Fruit fly (Drosophila melanogaster): ENCODE data around the gene hth.
A peak's percentile ranks its signal among the peaks of the same experiment; 100 is the strongest.

Gene hth

DNA sequence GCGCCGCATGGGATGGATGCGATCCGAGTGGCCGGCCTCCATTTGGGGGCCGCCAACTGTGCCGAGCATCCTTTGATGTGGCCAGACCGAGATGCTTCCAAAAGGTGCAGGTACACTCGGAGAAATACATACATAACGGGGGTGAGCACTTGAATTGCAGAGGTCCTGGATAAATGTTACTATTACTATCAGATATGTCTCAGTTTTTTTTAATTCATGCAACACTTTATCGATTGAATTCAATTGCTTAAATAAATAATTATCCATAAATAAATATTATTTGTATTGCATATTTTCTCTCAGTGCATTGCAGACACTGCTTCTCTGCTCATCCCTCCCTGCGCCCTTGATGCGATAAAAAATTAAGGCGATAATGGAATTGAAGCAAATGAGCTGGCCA is 21.7 kb upstream of the hth start (continued):
- TF ChIP-seq Rfx (GFP tag; IDR thresholded peaks at IDR 0.05) (no peak), NC2α (GFP tag; optimal IDR thresholded peaks at IDR 0.05) (no peak), CG31388 (GFP tag; optimal IDR thresholded peaks at IDR 0.05) (no peak), CG4617 (GFP tag; optimal IDR thresholded peaks at IDR 0.05; ENCODE audit: borderline replicate concordance) (no peak), Pdp1 (GFP tag; optimal IDR thresholded peaks at IDR 0.05) (no peak), GATAe (GFP tag; conservative IDR thresholded peaks at IDR 0.05) (no peak), croc (GFP tag; conservative IDR thresholded peaks at IDR 0.05) (no peak), CG11696 (GFP tag; IDR thresholded peaks at IDR 0.05) (no peak), CG12391 (tag; optimal IDR thresholded peaks at IDR 0.05) (peak; percentile 5), lov (optimal IDR thresholded peaks at IDR 0.05) (no peak), lov (GFP tag; IDR thresholded peaks at IDR 0.05) (no peak), cas (GFP tag; IDR thresholded peaks at IDR 0.05) (no peak), HLH4C (GFP tag; IDR thresholded peaks at IDR 0.05; ENCODE audit: partially characterized antibody) (no peak), zfh1 (GFP tag; IDR thresholded peaks at IDR 0.05) (no peak), twi (tag; optimal IDR thresholded peaks at IDR 0.05) (no peak), CG17912 (GFP tag; optimal IDR thresholded peaks at IDR 0.05) (no peak), CG30431 (GFP tag; optimal IDR thresholded peaks at IDR 0.05) (peak; percentile 24), trh (GFP tag; optimal IDR thresholded peaks at IDR 0.05) (no peak), hth (optimal IDR thresholded peaks at IDR 0.05) (no peak), Spps (tag; optimal IDR thresholded peaks at IDR 0.05) (peak; percentile 7), Med (GFP tag) (no peak), CG10462 (GFP tag; optimal IDR thresholded peaks at IDR 0.05) (no peak), bab2 (GFP tag; optimal IDR thresholded peaks at IDR 0.05) (no peak), bsh (GFP tag; optimal IDR thresholded peaks at IDR 0.05) (peak; percentile 10 to 22), Xrp1 (GFP tag; IDR thresholded peaks at IDR 0.05) (peak; percentile 51; the same call in 1 of the 2 replicates), Mrtf (GFP tag; IDR thresholded peaks at IDR 0.05) (no peak), nmo (GFP tag; optimal IDR thresholded peaks at IDR 0.05) (no peak), zen (tag; optimal IDR thresholded peaks at IDR 0.05) (peak; percentile 11), dmrt11E (tag; optimal IDR thresholded peaks at IDR 0.05) (peak; percentile 60), CG14441 (GFP tag; IDR thresholded peaks at IDR 0.05) (no peak), emc (GFP tag; optimal IDR thresholded peaks at IDR 0.05) (no peak), vvl (GFP tag; IDR thresholded peaks at IDR 0.05) (peak; percentile 28; the same call in 1 of the 2 replicates), Adf1 (GFP tag; IDR thresholded peaks at IDR 0.05) (no peak), CG6272 (GFP tag; IDR thresholded peaks at IDR 0.05) (no peak), C15 (GFP tag; IDR thresholded peaks at IDR 0.05) (no peak), phol (tag; optimal IDR thresholded peaks at IDR 0.05) (peak; percentile 29), B-H1 (GFP tag; IDR thresholded peaks at IDR 0.05) (no peak), CG1024 (GFP tag; IDR thresholded peaks at IDR 0.05) (no peak), prd (optimal IDR thresholded peaks at IDR 0.05) (no peak), prd (GFP tag; IDR thresholded peaks at IDR 0.05) (no peak), grn (GFP tag; optimal IDR thresholded peaks at IDR 0.05) (no peak), Doc3 (GFP tag; IDR thresholded peaks at IDR 0.05; ENCODE audit: partially characterized antibody) (no peak), CG13287 (GFP tag; IDR thresholded peaks at IDR 0.05; ENCODE audit: partially characterized antibody) (no peak), mirr (GFP tag; optimal IDR thresholded peaks at IDR 0.05) (no peak), CG7372 (GFP tag; IDR thresholded peaks at IDR 0.05) (no peak), exex (tag; optimal IDR thresholded peaks at IDR 0.05) (no peak), Jarid2 (GFP tag; optimal IDR thresholded peaks at IDR 0.05) (no peak), maf-S (GFP tag; optimal IDR thresholded peaks at IDR 0.05) (no peak), CG17359 (tag; optimal IDR thresholded peaks at IDR 0.05) (no peak), CG6854 (GFP tag; optimal IDR thresholded peaks at IDR 0.05) (no peak), nerfin-2 (GFP tag; IDR thresholded peaks at IDR 0.05; ENCODE audit: partially characterized antibody) (no peak), lola (GFP tag; optimal IDR thresholded peaks at IDR 0.05) (peak in 1 of 3 experiments; percentile 27)

Data from whole organism, embryonic.